Fruit fly (Drosophila melanogaster) whole organism, embryonic: ENCODE measurements around the gene SrpRalpha.

Experiments
- Awh ChIP-seq: fragments of 200-800 bp; sonication (Bioruptor generic); IDR thresholded peaks from 2 replicates; pipeline ENCODE4, ENCODE4 v1.3.6; 2022; ENCODE audit warnings: missing biosample characterization, missing genetic modification characterization
- B-H1 ChIP-seq: fragments of 200-800 bp; sonication (Bioruptor generic); IDR thresholded peaks from 3 replicates; pipeline ENCODE4 v1.3.6; 2022; ENCODE audit warnings: missing biosample characterization, missing genetic modification characterization
- CG10431 ChIP-seq: fragments of 200-800 bp; sonication (Bioruptor generic); optimal IDR thresholded peaks from 3 replicates; lab custom pipeline; 2018; ENCODE audit warnings: missing biosample characterization, mild to moderate bottlenecking, missing genetic modification characterization
- CG10654 ChIP-seq: fragments of 200-800 bp; sonication (Bioruptor generic); optimal IDR thresholded peaks from 2 replicates; lab custom pipeline; 2016; ENCODE audit warnings: missing biosample characterization, missing genetic modification characterization
- CG10979 ChIP-seq: fragments of 200-800 bp; sonication (Bioruptor generic); optimal IDR thresholded peaks from 2 replicates; lab custom pipeline; 2018; ENCODE audit warnings: missing biosample characterization, mild to moderate bottlenecking, missing genetic modification characterization, moderate library complexity
- CG11695 ChIP-seq: fragments of 200-800 bp; sonication (Bioruptor generic); IDR thresholded peaks from 3 replicates; pipeline ENCODE4 v1.3.6; 2022; ENCODE audit warnings: missing biosample characterization, missing genetic modification characterization
- CG12104 ChIP-seq: fragments of 200-800 bp; sonication (Bioruptor generic); optimal IDR thresholded peaks from 3 replicates; lab custom pipeline; 2016; ENCODE audit warnings: missing biosample characterization, missing genetic modification characterization
- CG12236 ChIP-seq: fragments of 200-800 bp; sonication (Bioruptor generic); optimal IDR thresholded peaks from 2 replicates; lab custom pipeline; 2016; ENCODE audit warnings: missing biosample characterization, missing genetic modification characterization
- CG15696 ChIP-seq: fragments of 200-800 bp; sonication (Bioruptor generic); optimal IDR thresholded peaks from 2 replicates; lab custom pipeline; 2019; ENCODE audit warnings: missing biosample characterization, mild to moderate bottlenecking, missing genetic modification characterization, moderate library complexity
- CG16813 ChIP-seq: fragments of 200-800 bp; sonication (Bioruptor generic); IDR thresholded peaks from 3 replicates; pipeline ENCODE4 v1.3.6; 2022; ENCODE audit warnings: missing biosample characterization, missing genetic modification characterization; ENCODE audit not compliant: partially characterized antibody
- CG17385 ChIP-seq: fragments of 200-800 bp; sonication (Bioruptor generic); optimal IDR thresholded peaks from 3 replicates; lab custom pipeline; 2018; ENCODE audit warnings: missing biosample characterization, mild to moderate bottlenecking, missing genetic modification characterization
- CG2120 ChIP-seq: fragments of 200-800 bp; sonication (Bioruptor generic); optimal IDR thresholded peaks from 3 replicates; lab custom pipeline; 2016; ENCODE audit warnings: missing biosample characterization, missing genetic modification characterization
- CG2712 ChIP-seq: fragments of 200-800 bp; optimal IDR thresholded peaks from 3 replicates; lab custom pipeline; 2019; ENCODE audit warnings: missing biosample characterization, mild to moderate bottlenecking, missing genetic modification characterization, moderate library complexity
- CG30431 ChIP-seq: fragments of 200-800 bp; sonication (Bioruptor generic); optimal IDR thresholded peaks from 2 replicates; lab custom pipeline; 2017; ENCODE audit warnings: missing biosample characterization, missing genetic modification characterization
- CG3281 ChIP-seq: fragments of 200-800 bp; sonication (Bioruptor generic); optimal IDR thresholded peaks from 3 replicates; lab custom pipeline; 2017; ENCODE audit warnings: missing biosample characterization, mild to moderate bottlenecking, missing genetic modification characterization
- CG4360 ChIP-seq: fragments of 200-800 bp; sonication (Bioruptor generic); IDR thresholded peaks from 2 replicates; pipeline ENCODE4 v1.3.6; 2022; ENCODE audit warnings: missing biosample characterization, missing genetic modification characterization
- CG5180 ChIP-seq: fragments of 200-800 bp; sonication (Bioruptor generic); optimal IDR thresholded peaks from 3 replicates; lab custom pipeline; 2017; ENCODE audit warnings: missing biosample characterization, missing genetic modification characterization, mild to moderate bottlenecking, moderate library complexity, missing genetic modification reagents
- CG7357 ChIP-seq: fragments of 200-800 bp; sonication (Bioruptor generic); IDR thresholded peaks from 3 replicates; pipeline ENCODE4 v1.3.6; 2022; ENCODE audit warnings: missing biosample characterization, missing genetic modification characterization
- CG8290 ChIP-seq, 3 experiments: fragments of 200-800 bp; sonication (Bioruptor generic); optimal IDR thresholded peaks; 2 replicates each; lab custom pipeline; 2016 to 2019; ENCODE audit warnings: missing biosample characterization in 3 of 3, missing genetic modification characterization in 3 of 3, mild to moderate bottlenecking in 2 of 3, moderate library complexity in 1 of 3
- CG9797 ChIP-seq: fragments of 200-800 bp; sonication (Bioruptor generic); optimal IDR thresholded peaks from 3 replicates; lab custom pipeline; 2018; ENCODE audit warnings: missing biosample characterization, mild to moderate bottlenecking, missing genetic modification characterization
- CrebB ChIP-seq: fragments of 200-800 bp; sonication (Bioruptor generic); optimal IDR thresholded peaks from 3 replicates; lab custom pipeline; 2018; ENCODE audit warnings: missing biosample characterization, mild to moderate bottlenecking, missing genetic modification characterization
- Dip3 ChIP-seq: fragments of 200-800 bp; sonication (Bioruptor generic); optimal IDR thresholded peaks from 3 replicates; lab custom pipeline; 2016; ENCODE audit warnings: missing biosample characterization, missing genetic modification characterization
- Elba2 ChIP-seq: fragments of 200-800 bp; sonication (Bioruptor generic); optimal IDR thresholded peaks from 3 replicates; lab custom pipeline; 2016; ENCODE audit warnings: missing biosample characterization, missing genetic modification characterization
- Gsc ChIP-seq: fragments of 200-800 bp; sonication (Bioruptor generic); IDR thresholded peaks from 2 replicates; pipeline ENCODE4 v1.3.6; 2022; ENCODE audit warnings: missing biosample characterization, missing genetic modification characterization
- Gug ChIP-seq: fragments of 200-800 bp; sonication (Bioruptor generic); IDR thresholded peaks from 4 replicates; pipeline ENCODE4 v1.3.6; 2022; ENCODE audit warnings: missing biosample characterization, missing genetic modification characterization
- HmgZ ChIP-seq: fragments of 200-800 bp; sonication (Bioruptor generic); optimal IDR thresholded peaks from 2 replicates; lab custom pipeline; 2018; ENCODE audit warnings: missing biosample characterization, mild to moderate bottlenecking, missing genetic modification characterization
- Oli ChIP-seq: fragments of 200-800 bp; sonication (Bioruptor generic); optimal IDR thresholded peaks from 2 replicates; lab custom pipeline; 2018; ENCODE audit warnings: missing biosample characterization, mild to moderate bottlenecking, missing genetic modification characterization, moderate library complexity
- Opbp ChIP-seq: fragments of 200-800 bp; sonication (Bioruptor generic); IDR thresholded peaks from 3 replicates; pipeline ENCODE4 v1.3.6; 2022; ENCODE audit warnings: missing biosample characterization, missing genetic modification characterization; ENCODE audit not compliant: partially characterized antibody
- PHDP ChIP-seq: fragments of 200-800 bp; sonication (Bioruptor generic); optimal IDR thresholded peaks from 3 replicates; lab custom pipeline; 2018; ENCODE audit warnings: missing biosample characterization, mild to moderate bottlenecking, missing genetic modification characterization, moderate library complexity
- Rfx ChIP-seq: fragments of 200-800 bp; sonication (Bioruptor generic); IDR thresholded peaks from 2 replicates; pipeline ENCODE4 v1.3.6; 2022; ENCODE audit warnings: missing biosample characterization, missing genetic modification characterization
- Six4 ChIP-seq: fragments of 200-800 bp; sonication (Bioruptor generic); optimal IDR thresholded peaks from 2 replicates; lab custom pipeline; 2016; ENCODE audit warnings: missing biosample characterization, missing genetic modification characterization
- Sry-β ChIP-seq: fragments of 200-800 bp; sonication (Bioruptor generic); optimal IDR thresholded peaks from 2 replicates; lab custom pipeline; 2018; ENCODE audit warnings: missing biosample characterization, mild to moderate bottlenecking, missing genetic modification characterization, moderate library complexity
- Trl ChIP-seq, 3 experiments: fragments of >200 bp in 2 of 3; fragments of 200-800 bp in 1 of 3; sonication (Bioruptor generic) in 1 of 3; optimal IDR thresholded peaks; 2 replicates in 1 of 3; 3 replicates in 2 of 3; lab custom pipeline; 2016 to 2017; ENCODE audit warnings: missing biosample characterization in 1 of 3, missing genetic modification characterization in 1 of 3
- chif ChIP-seq, 2 experiments: fragments of 200-800 bp; sonication (Bioruptor generic); optimal IDR thresholded peaks; 3 replicates each; lab custom pipeline; 2016; ENCODE audit warnings: missing biosample characterization in 2 of 2, missing genetic modification characterization in 2 of 2
- dysf ChIP-seq: fragments of 200-800 bp; sonication (Bioruptor generic); IDR thresholded peaks from 3 replicates; pipeline ENCODE4 v1.3.6; 2022; ENCODE audit warnings: missing biosample characterization, missing genetic modification characterization
- gsb-n ChIP-seq: fragments of 200-800 bp; sonication (Bioruptor generic); optimal IDR thresholded peaks from 3 replicates; lab custom pipeline; 2018; ENCODE audit warnings: missing biosample characterization, mild to moderate bottlenecking, missing genetic modification characterization
- hth ChIP-seq: fragments of >200 bp; optimal IDR thresholded peaks from 2 replicates; lab custom pipeline; 2017; ENCODE audit warnings: inconsistent platforms
- insv ChIP-seq, 2 experiments: fragments of 200-800 bp; sonication (Bioruptor generic); optimal IDR thresholded peaks; 3 replicates each; lab custom pipeline; 2016 to 2018; ENCODE audit warnings: missing biosample characterization in 2 of 2, missing genetic modification characterization in 2 of 2
- jing ChIP-seq: fragments of 200-800 bp; sonication (Bioruptor generic); optimal IDR thresholded peaks from 2 replicates; lab custom pipeline; 2018; ENCODE audit warnings: missing biosample characterization, mild to moderate bottlenecking, missing genetic modification characterization
- kay ChIP-seq: fragments of 200-800 bp; sonication (Bioruptor generic); optimal IDR thresholded peaks from 2 replicates; lab custom pipeline; 2016; ENCODE audit warnings: missing biosample characterization, missing genetic modification characterization
- lilli ChIP-seq: fragments of 200-800 bp; sonication (Bioruptor generic); optimal IDR thresholded peaks from 3 replicates; lab custom pipeline; 2016; ENCODE audit warnings: missing biosample characterization, missing genetic modification characterization
- lmd ChIP-seq: fragments of 200-800 bp; sonication (Bioruptor generic); IDR thresholded peaks from 2 replicates; pipeline ENCODE4 v1.3.6; 2022; ENCODE audit warnings: missing biosample characterization, missing genetic modification characterization
- nmo ChIP-seq: fragments of 200-800 bp; sonication (Bioruptor generic); optimal IDR thresholded peaks from 2 replicates; lab custom pipeline; 2018; ENCODE audit warnings: missing biosample characterization, mild to moderate bottlenecking, missing genetic modification characterization, moderate library complexity
- salm ChIP-seq: fragments of 200-800 bp; sonication (Bioruptor generic); optimal IDR thresholded peaks from 2 replicates; lab custom pipeline; 2018; ENCODE audit warnings: missing biosample characterization, mild to moderate bottlenecking, missing genetic modification characterization
- sens ChIP-seq: fragments of 200-800 bp; sonication (Bioruptor generic); peaks from one replicate; lab custom pipeline; 2016; ENCODE audit warnings: missing biosample characterization, missing genetic modification characterization
- sim ChIP-seq: fragments of 200-800 bp; sonication (Bioruptor generic); IDR thresholded peaks from 2 replicates; pipeline ENCODE4 v1.3.6; 2022; ENCODE audit warnings: missing biosample characterization, missing genetic modification characterization
- slou ChIP-seq: fragments of 200-800 bp; sonication (Bioruptor generic); optimal IDR thresholded peaks from 3 replicates; lab custom pipeline; 2016; ENCODE audit warnings: missing biosample characterization, missing genetic modification characterization
- twi ChIP-seq: fragments of 200-800 bp; optimal IDR thresholded peaks from 2 replicates; lab custom pipeline; 2019; ENCODE audit warnings: missing biosample characterization, mild to moderate bottlenecking, missing genetic modification characterization, moderate library complexity
- zfh2 ChIP-seq: fragments of 200-800 bp; sonication (Bioruptor generic); optimal IDR thresholded peaks from 2 replicates; lab custom pipeline; 2016; ENCODE audit warnings: missing biosample characterization, missing genetic modification characterization

The SrpRalpha gene

DNA sequence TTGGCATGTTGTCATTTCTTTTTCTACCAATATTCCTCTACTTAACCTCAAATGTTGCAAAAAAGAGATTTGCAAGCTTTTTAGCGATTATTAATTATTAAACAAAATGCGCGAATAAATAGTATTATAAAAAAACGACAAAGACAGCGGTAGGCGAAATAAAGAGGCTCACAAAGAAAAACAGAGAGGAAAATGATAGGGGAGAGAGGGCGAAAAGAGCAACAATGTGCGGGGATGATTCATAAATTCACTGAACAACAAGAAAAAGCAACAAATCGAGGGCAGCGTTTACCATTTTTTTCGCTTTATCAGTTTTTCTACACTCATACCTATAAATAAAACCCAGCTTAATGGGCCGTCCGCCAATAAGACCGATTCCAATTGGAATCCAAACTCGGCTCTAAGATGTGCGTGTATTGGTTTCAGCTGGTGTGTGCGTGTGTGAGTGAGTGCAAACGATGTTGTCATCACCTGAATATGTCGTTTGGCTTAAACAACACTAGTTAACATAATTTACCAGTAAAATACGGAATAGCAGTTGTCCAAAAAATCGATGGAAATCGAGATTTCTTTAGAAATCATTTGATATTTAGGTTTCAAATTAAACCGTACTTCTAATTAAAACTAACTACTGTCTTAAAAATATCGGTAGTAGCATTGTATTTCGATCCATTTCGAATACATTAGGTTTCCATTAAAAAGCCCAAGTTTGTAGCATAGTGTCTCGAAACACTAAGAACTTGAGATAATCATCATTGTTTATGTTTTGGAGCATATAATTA lies 27.1 kb upstream of the SrpRalpha start (continued):
- no peak for TF ChIP-seq chif (GFP tag; optimal IDR thresholded peaks at IDR 0.05; lab: Kevin White, UChicago)
- no peak for TF ChIP-seq Awh (GFP tag; lab: Robert Waterston, UW)
- TF ChIP-seq dysf (GFP tag; lab: Robert Waterston, UW): peak; percentile 31; the same call in 1 of the 3 replicates
- peak; percentile 16 for TF ChIP-seq CG2120
- TF ChIP-seq CG15696 (tag; lab: Kevin White, UChicago): no peak
- TF ChIP-seq CG7357 (GFP tag; lab: Robert Waterston, UW): no peak
- TF ChIP-seq Six4: no peak
- no peak for TF ChIP-seq CG16813 (GFP tag; lab: Robert Waterston, UW)
- TF ChIP-seq CG8290 (GFP tag; optimal IDR thresholded peaks at IDR 0.05; lab: Kevin White, UChicago): no peak
- no peak for TF ChIP-seq CG8290 (tag; optimal IDR thresholded peaks at IDR 0.05; lab: Kevin White, UChicago)
- TF ChIP-seq CG10654 (GFP tag; lab: Kevin White, UChicago): no peak
- no peak for TF ChIP-seq lilli (GFP tag; lab: Kevin White, UChicago)
- TF ChIP-seq zfh2: no peak
- no peak for TF ChIP-seq hth (lab: Kevin White, UChicago)
- TF ChIP-seq CrebB (tag; lab: Kevin White, UChicago): no peak
- no peak for TF ChIP-seq salm (tag; lab: Kevin White, UChicago)
- no peak for TF ChIP-seq jing (GFP tag; lab: Kevin White, UChicago)
- peak; percentile 7 to 33 for TF ChIP-seq Trl (optimal IDR thresholded peaks at IDR 0.05; lab: Kevin White, UChicago)
- TF ChIP-seq Trl (GFP tag; optimal IDR thresholded peaks at IDR 0.05; lab: Kevin White, UChicago): no peak
- peak; percentile 58 for TF ChIP-seq Rfx (GFP tag; lab: Robert Waterston, UW)
- TF ChIP-seq CG17385 (GFP tag; lab: Kevin White, UChicago): no peak
- no peak for TF ChIP-seq CG30431 (GFP tag; lab: Kevin White, UChicago)
- TF ChIP-seq Gsc (GFP tag; lab: Robert Waterston, UW): no peak
- TF ChIP-seq CG9797 (GFP tag; lab: Kevin White, UChicago): no peak
- no peak for TF ChIP-seq CG10431 (GFP tag; lab: Kevin White, UChicago)
- TF ChIP-seq CG4360 (GFP tag; lab: Robert Waterston, UW): peak; percentile 20; the same call in 1 of the 2 replicates
- peak; percentile 2 for TF ChIP-seq sens (GFP tag; lab: Kevin White, UChicago)
- no peak for TF ChIP-seq Opbp (GFP tag; lab: Robert Waterston, UW)
- peak; percentile 30 for TF ChIP-seq kay (GFP tag; lab: Kevin White, UChicago)
- TF ChIP-seq twi (tag; lab: Kevin White, UChicago): no peak
- TF ChIP-seq gsb-n: no peak
- TF ChIP-seq Dip3 (GFP tag; lab: Kevin White, UChicago): no peak
- no peak for TF ChIP-seq CG12236 (GFP tag; lab: Kevin White, UChicago)
- no peak for TF ChIP-seq CG12104 (GFP tag; lab: Kevin White, UChicago)
- TF ChIP-seq CG3281 (GFP tag; lab: Kevin White, UChicago): peak; percentile 44
- TF ChIP-seq CG5180: no peak
- TF ChIP-seq CG11695 (GFP tag; lab: Robert Waterston, UW): peak; percentile 56; the same call in 2 of the 3 replicates
- TF ChIP-seq nmo: no peak
- TF ChIP-seq slou (GFP tag; lab: Kevin White, UChicago): no peak
- TF ChIP-seq insv (GFP tag; optimal IDR thresholded peaks at IDR 0.05; lab: Kevin White, UChicago): peak; percentile 72 to 93
- TF ChIP-seq CG2712: peak; percentile 28
- no peak for TF ChIP-seq PHDP (tag; lab: Kevin White, UChicago)
- TF ChIP-seq CG10979 (tag; lab: Kevin White, UChicago): peak; percentile 6
- TF ChIP-seq B-H1: no peak
- TF ChIP-seq Sry-β (GFP tag; lab: Kevin White, UChicago): no peak
- no peak for TF ChIP-seq HmgZ
- TF ChIP-seq Gug: no peak
- peak; percentile 74 for TF ChIP-seq Elba2
- no peak for TF ChIP-seq sim
- no peak for TF ChIP-seq Oli (tag; lab: Kevin White, UChicago)
- peak; percentile 7; the same call in 1 of the 2 replicates for TF ChIP-seq lmd (GFP tag; lab: Robert Waterston, UW)
